Fruit fly (Drosophila melanogaster) whole organism, embryonic: ENCODE data around the gene CG3224.

ENCODE experiments used
- ATbp ChIP-seq: fragments of 200-800 bp; sonication (Bioruptor generic); optimal IDR thresholded peaks from 2 replicates; lab custom pipeline; 2017; ENCODE audit warnings: missing biosample characterization, mild to moderate bottlenecking, missing genetic modification characterization, missing genetic modification reagents
- Ada2b ChIP-seq: fragments of 200-800 bp; sonication (Bioruptor generic); IDR thresholded peaks from 2 replicates; pipeline ENCODE4 v1.3.6; 2022; ENCODE audit warnings: missing biosample characterization, missing genetic modification characterization
- C15 ChIP-seq: fragments of 200-800 bp; sonication (Bioruptor generic); IDR thresholded peaks from 3 replicates; pipeline ENCODE4 v1.3.6; 2022; ENCODE audit warnings: missing biosample characterization, missing genetic modification characterization
- CG10321 ChIP-seq: fragments of 200-800 bp; sonication (Bioruptor generic); IDR thresholded peaks from 2 replicates; pipeline ENCODE4 v1.3.6; 2022; ENCODE audit warnings: missing biosample characterization, missing genetic modification characterization
- CG10565 ChIP-seq: fragments of 200-800 bp; sonication (Bioruptor generic); optimal IDR thresholded peaks from 3 replicates; lab custom pipeline; 2016; ENCODE audit warnings: missing biosample characterization, mild to moderate bottlenecking, missing genetic modification characterization
- CG11093 ChIP-seq: fragments of 200-800 bp; sonication (Bioruptor generic); IDR thresholded peaks from 3 replicates; pipeline ENCODE4 v1.3.6; 2022; ENCODE audit warnings: missing biosample characterization, missing genetic modification characterization
- CG11504 ChIP-seq: fragments of 200-800 bp; sonication (Bioruptor generic); optimal IDR thresholded peaks from 3 replicates; lab custom pipeline; 2019; ENCODE audit warnings: missing biosample characterization, mild to moderate bottlenecking, missing genetic modification characterization, moderate library complexity
- CG12155 ChIP-seq: fragments of 200-800 bp; sonication (Bioruptor generic); optimal IDR thresholded peaks from 3 replicates; lab custom pipeline; 2016; ENCODE audit warnings: missing biosample characterization, missing genetic modification characterization
- CG13287 ChIP-seq: fragments of 200-800 bp; sonication (Bioruptor generic); IDR thresholded peaks from 2 replicates; pipeline ENCODE4 v1.3.6; 2022; ENCODE audit warnings: missing biosample characterization, missing genetic modification characterization; ENCODE audit not compliant: partially characterized antibody
- CG13296 ChIP-seq: fragments of 200-800 bp; sonication (Bioruptor generic); optimal IDR thresholded peaks from 3 replicates; lab custom pipeline; 2018; ENCODE audit warnings: missing biosample characterization, mild to moderate bottlenecking, missing genetic modification characterization
- CG14441 ChIP-seq: fragments of 200-800 bp; sonication (Bioruptor generic); IDR thresholded peaks from 2 replicates; pipeline ENCODE4 v1.3.6; 2022; ENCODE audit warnings: missing biosample characterization, missing genetic modification characterization
- CG1529 ChIP-seq: fragments of 200-800 bp; sonication (Bioruptor generic); optimal IDR thresholded peaks from 3 replicates; lab custom pipeline; 2018; ENCODE audit warnings: missing biosample characterization, missing genetic modification characterization
- CG2202 ChIP-seq: fragments of 200-800 bp; sonication (Bioruptor generic); optimal IDR thresholded peaks from 2 replicates; lab custom pipeline; 2018; ENCODE audit warnings: missing biosample characterization, mild to moderate bottlenecking, missing genetic modification characterization
- CG2889 ChIP-seq: fragments of 200-800 bp; sonication (Bioruptor generic); IDR thresholded peaks from 3 replicates; pipeline ENCODE4 v1.3.6; 2022; ENCODE audit warnings: missing biosample characterization, missing genetic modification characterization
- CG30020 ChIP-seq: fragments of 200-800 bp; optimal IDR thresholded peaks from 2 replicates; lab custom pipeline; 2019; ENCODE audit warnings: missing biosample characterization, mild to moderate bottlenecking, missing genetic modification characterization, moderate library complexity
- CG4424 ChIP-seq: fragments of 200-800 bp; sonication (Bioruptor generic); optimal IDR thresholded peaks from 3 replicates; lab custom pipeline; 2016; ENCODE audit warnings: missing biosample characterization, missing genetic modification characterization
- CG5953 ChIP-seq: fragments of 200-800 bp; sonication (Bioruptor generic); IDR thresholded peaks from 2 replicates; pipeline ENCODE4 v1.3.6; 2022; ENCODE audit warnings: missing biosample characterization, missing genetic modification characterization
- CG6175 ChIP-seq: fragments of 200-800 bp; sonication (Bioruptor generic); IDR thresholded peaks from 3 replicates; pipeline ENCODE4 v1.3.6; 2022; ENCODE audit warnings: missing biosample characterization, missing genetic modification characterization
- CG8290 ChIP-seq, 3 experiments: fragments of 200-800 bp; sonication (Bioruptor generic); optimal IDR thresholded peaks; 2 replicates each; lab custom pipeline; 2016 to 2019; ENCODE audit warnings: missing biosample characterization in 3 of 3, missing genetic modification characterization in 3 of 3, mild to moderate bottlenecking in 2 of 3, moderate library complexity in 1 of 3
- CG9932 ChIP-seq: fragments of 200-800 bp; sonication (Bioruptor generic); IDR thresholded peaks from 2 replicates; pipeline ENCODE4 v1.3.6; 2022; ENCODE audit warnings: missing biosample characterization, missing genetic modification characterization
- CHES-1-like ChIP-seq: fragments of 200-800 bp; sonication (Bioruptor generic); optimal IDR thresholded peaks from 2 replicates; lab custom pipeline; 2016; ENCODE audit warnings: missing biosample characterization, missing genetic modification characterization
- CkIIα-i1 ChIP-seq: fragments of 200-800 bp; sonication (Bioruptor generic); IDR thresholded peaks from 2 replicates; pipeline ENCODE4 v1.3.6; 2022; ENCODE audit warnings: missing biosample characterization, missing genetic modification characterization
- CoRest ChIP-seq: fragments of 200-800 bp; sonication (Bioruptor generic); optimal IDR thresholded peaks from 3 replicates; lab custom pipeline; 2018; ENCODE audit warnings: missing biosample characterization, mild to moderate bottlenecking, missing genetic modification characterization, moderate library complexity
- Dek ChIP-seq: fragments of 200-800 bp; sonication (Bioruptor generic); optimal IDR thresholded peaks from 3 replicates; lab custom pipeline; 2019; ENCODE audit warnings: missing biosample characterization, mild to moderate bottlenecking, missing genetic modification characterization, moderate library complexity
- Dp ChIP-seq: fragments of 200-800 bp; sonication (Bioruptor generic); optimal IDR thresholded peaks from 2 replicates; lab custom pipeline; 2018; ENCODE audit warnings: missing biosample characterization, mild to moderate bottlenecking, missing genetic modification characterization, moderate library complexity
- Eip74EF ChIP-seq, 2 experiments: fragments of 200-800 bp in 1 of 2; fragments of >200 bp in 1 of 2; sonication (Bioruptor generic) in 1 of 2; optimal IDR thresholded peaks; 2 replicates each; lab custom pipeline; 2017 to 2019; ENCODE audit warnings: missing biosample characterization in 2 of 2, missing genetic modification characterization in 2 of 2, mild to moderate bottlenecking in 1 of 2, moderate library complexity in 1 of 2
- Lim3 ChIP-seq: fragments of 200-800 bp; sonication (Bioruptor generic); IDR thresholded peaks from 2 replicates; pipeline ENCODE4 v1.3.6; 2022; ENCODE audit warnings: missing biosample characterization, missing genetic modification characterization
- Mad ChIP-seq: fragments of 200-800 bp; sonication (Bioruptor generic); optimal IDR thresholded peaks from 2 replicates; lab custom pipeline; 2016; ENCODE audit warnings: missing biosample characterization, missing genetic modification characterization
- Med ChIP-seq: fragments of 200-800 bp; sonication (Bioruptor generic); peaks from one replicate; lab custom pipeline; 2016; ENCODE audit warnings: missing biosample characterization, missing genetic modification characterization, mild to moderate bottlenecking, inconsistent platforms, moderate library complexity
- Mes4 ChIP-seq: fragments of 200-800 bp; sonication (Bioruptor generic); optimal IDR thresholded peaks from 2 replicates; lab custom pipeline; 2016; ENCODE audit warnings: missing biosample characterization, missing genetic modification characterization
- Nf-YB ChIP-seq: fragments of 200-800 bp; sonication (Bioruptor generic); optimal IDR thresholded peaks from 3 replicates; lab custom pipeline; 2019; ENCODE audit warnings: missing biosample characterization, mild to moderate bottlenecking, missing genetic modification characterization, moderate library complexity
- Six4 ChIP-seq: fragments of 200-800 bp; sonication (Bioruptor generic); optimal IDR thresholded peaks from 2 replicates; lab custom pipeline; 2016; ENCODE audit warnings: missing biosample characterization, missing genetic modification characterization
- Sry-β ChIP-seq: fragments of 200-800 bp; sonication (Bioruptor generic); optimal IDR thresholded peaks from 2 replicates; lab custom pipeline; 2018; ENCODE audit warnings: missing biosample characterization, mild to moderate bottlenecking, missing genetic modification characterization, moderate library complexity
- Xbp1 ChIP-seq: fragments of 200-800 bp; sonication (Bioruptor generic); optimal IDR thresholded peaks from 3 replicates; lab custom pipeline; 2016; ENCODE audit warnings: missing biosample characterization, mild to moderate bottlenecking, missing genetic modification characterization
- abd-A ChIP-seq: fragments of 200-800 bp; sonication (Bioruptor generic); optimal IDR thresholded peaks from 3 replicates; lab custom pipeline; 2019; ENCODE audit warnings: missing biosample characterization, mild to moderate bottlenecking, missing genetic modification characterization, moderate library complexity
- amos ChIP-seq: fragments of 200-800 bp; sonication (Bioruptor generic); IDR thresholded peaks from 2 replicates; pipeline ENCODE4 v1.3.6; 2022; ENCODE audit warnings: missing biosample characterization, missing genetic modification characterization; ENCODE audit not compliant: partially characterized antibody
- crol ChIP-seq: fragments of 200-800 bp; sonication (Bioruptor generic); IDR thresholded peaks from 2 replicates; pipeline ENCODE4 v1.3.6; 2022; ENCODE audit warnings: missing biosample characterization, missing genetic modification characterization
- gcm2 ChIP-seq: fragments of 200-800 bp; sonication (Bioruptor generic); optimal IDR thresholded peaks from 2 replicates; lab custom pipeline; 2016; ENCODE audit warnings: missing biosample characterization, missing genetic modification characterization
- jing ChIP-seq: fragments of 200-800 bp; sonication (Bioruptor generic); optimal IDR thresholded peaks from 2 replicates; lab custom pipeline; 2018; ENCODE audit warnings: missing biosample characterization, mild to moderate bottlenecking, missing genetic modification characterization
- lola ChIP-seq, 3 experiments: fragments of >200 bp in 2 of 3; fragments of 200-800 bp in 1 of 3; sonication (Bioruptor generic) in 1 of 3; optimal IDR thresholded peaks; 2 replicates each; lab custom pipeline; 2017 to 2019; ENCODE audit warnings: missing biosample characterization in 3 of 3, missing genetic modification characterization in 3 of 3, mild to moderate bottlenecking in 1 of 3, moderate library complexity in 1 of 3
- nau ChIP-seq: fragments of 200-800 bp; sonication (Bioruptor generic); optimal IDR thresholded peaks from 3 replicates; lab custom pipeline; 2017; ENCODE audit warnings: missing biosample characterization, mild to moderate bottlenecking, missing genetic modification characterization, missing genetic modification reagents
- nmo ChIP-seq: fragments of 200-800 bp; sonication (Bioruptor generic); optimal IDR thresholded peaks from 2 replicates; lab custom pipeline; 2018; ENCODE audit warnings: missing biosample characterization, mild to moderate bottlenecking, missing genetic modification characterization, moderate library complexity
- sisA ChIP-seq: fragments of 200-800 bp; sonication (Bioruptor generic); IDR thresholded peaks from 2 replicates; pipeline ENCODE4 v1.3.6; 2022; ENCODE audit warnings: missing biosample characterization, missing genetic modification characterization
- slou ChIP-seq: fragments of 200-800 bp; sonication (Bioruptor generic); optimal IDR thresholded peaks from 3 replicates; lab custom pipeline; 2016; ENCODE audit warnings: missing biosample characterization, missing genetic modification characterization
- stc ChIP-seq: fragments of 200-800 bp; sonication (Bioruptor generic); IDR thresholded peaks from 2 replicates; pipeline ENCODE4 v1.3.6; 2022; ENCODE audit warnings: missing biosample characterization, missing genetic modification characterization
- toy ChIP-seq: fragments of 200-800 bp; sonication (Bioruptor generic); IDR thresholded peaks from 2 replicates; pipeline ENCODE4 v1.3.6; 2022; ENCODE audit warnings: missing biosample characterization, missing genetic modification characterization
- vnd ChIP-seq: fragments of 200-800 bp; sonication (Bioruptor generic); IDR thresholded peaks from 3 replicates; pipeline ENCODE4 v1.3.6; 2022; ENCODE audit warnings: missing biosample characterization, missing genetic modification characterization; ENCODE audit not compliant: partially characterized antibody

Gene CG3224

dm6 chrX:6656626-6657558 lies 4.4 kb downstream of the CG3224 start (continued):
- peak; percentile 21 for TF ChIP-seq Med (GFP tag; lab: Kevin White, UChicago)
- TF ChIP-seq Mes4: no peak
- TF ChIP-seq Eip74EF (GFP tag; optimal IDR thresholded peaks at IDR 0.05; lab: Kevin White, UChicago): peak in 1 of 2 experiments; percentile 63
- peak; percentile 38; the same call in 1 of the 2 replicates for TF ChIP-seq Ada2b (GFP tag; lab: Robert Waterston, UW)
- peak; percentile 61 for TF ChIP-seq CG11504 (tag; lab: Kevin White, UChicago)
- TF ChIP-seq lola (GFP tag; optimal IDR thresholded peaks at IDR 0.05; lab: Kevin White, UChicago): peak in 1 of 3 experiments; percentile 28
- TF ChIP-seq stc (GFP tag; lab: Robert Waterston, UW): 0 out of 2 replicates have a peak, but pooled peaks have one; percentile 10
- TF ChIP-seq vnd (GFP tag; lab: Robert Waterston, UW): no peak
- TF ChIP-seq CG13287: peak; percentile 48
- TF ChIP-seq CG1529: no peak
- TF ChIP-seq CG2202 (tag; lab: Kevin White, UChicago): no peak
- no peak for TF ChIP-seq Lim3 (GFP tag; lab: Robert Waterston, UW)
- no peak for TF ChIP-seq CG2889 (GFP tag; lab: Robert Waterston, UW)
- no peak for TF ChIP-seq C15
- peak; percentile 2 for TF ChIP-seq CG12155 (GFP tag; lab: Kevin White, UChicago)
- 0 out of 3 replicates have a peak, but pooled peaks have one; percentile 10 for TF ChIP-seq CG6175
- TF ChIP-seq Nf-YB (GFP tag; lab: Kevin White, UChicago): peak; percentile 33
- TF ChIP-seq nmo (GFP tag; lab: Kevin White, UChicago): peak; percentile 52
- TF ChIP-seq crol: peak; percentile 60; the same call in 1 of the 2 replicates
- no peak for TF ChIP-seq slou (GFP tag; lab: Kevin White, UChicago)
- no peak for TF ChIP-seq toy (GFP tag; lab: Robert Waterston, UW)
- TF ChIP-seq abd-A (tag; lab: Kevin White, UChicago): peak; percentile 47
- TF ChIP-seq CG13296 (GFP tag; lab: Kevin White, UChicago): peak; percentile 65
- TF ChIP-seq CG8290 (GFP tag; optimal IDR thresholded peaks at IDR 0.05; lab: Kevin White, UChicago): no peak
- TF ChIP-seq CG8290 (tag; optimal IDR thresholded peaks at IDR 0.05; lab: Kevin White, UChicago): peak in 1 of 2 experiments; percentile 1
- TF ChIP-seq CG10321 (GFP tag; lab: Robert Waterston, UW): no peak
- no peak for TF ChIP-seq amos (GFP tag; lab: Robert Waterston, UW)
- no peak for TF ChIP-seq sisA
- TF ChIP-seq Mad (GFP tag; lab: Kevin White, UChicago): no peak
- no peak for TF ChIP-seq CG10565
- TF ChIP-seq CkIIα-i1 (GFP tag; lab: Robert Waterston, UW): no peak
- no peak for TF ChIP-seq Six4 (GFP tag; lab: Kevin White, UChicago)
- TF ChIP-seq ATbp (GFP tag; lab: Kevin White, UChicago): no peak
- TF ChIP-seq Dp: no peak
- peak; percentile 23 for TF ChIP-seq Dek (tag; lab: Kevin White, UChicago)
- TF ChIP-seq jing (GFP tag; lab: Kevin White, UChicago): no peak
- no peak for TF ChIP-seq CG11093 (GFP tag; lab: Robert Waterston, UW)
- peak; percentile 7 for TF ChIP-seq CG30020 (tag; lab: Kevin White, UChicago)
- TF ChIP-seq gcm2: no peak
- TF ChIP-seq Sry-β (GFP tag; lab: Kevin White, UChicago): peak; percentile 95
- no peak for TF ChIP-seq CHES-1-like (GFP tag; lab: Kevin White, UChicago)
- peak; percentile 23; the same call in 1 of the 2 replicates for TF ChIP-seq CG9932 (GFP tag; lab: Robert Waterston, UW)
- 0 out of 2 replicates have a peak, but pooled peaks have one; percentile 28 for TF ChIP-seq CG14441 (GFP tag; lab: Robert Waterston, UW)
- TF ChIP-seq nau (GFP tag; lab: Kevin White, UChicago): peak; percentile 33
- no peak for TF ChIP-seq Xbp1 (GFP tag; lab: Kevin White, UChicago)
- TF ChIP-seq CG5953 (GFP tag; lab: Robert Waterston, UW): no peak
- peak; percentile 51 for TF ChIP-seq CoRest (tag; lab: Kevin White, UChicago)
- peak; percentile 21 for TF ChIP-seq CG4424 (GFP tag; lab: Kevin White, UChicago)
